Worm (Caenorhabditis elegans): ENCODE data around the gene srx-137.

DNA sequence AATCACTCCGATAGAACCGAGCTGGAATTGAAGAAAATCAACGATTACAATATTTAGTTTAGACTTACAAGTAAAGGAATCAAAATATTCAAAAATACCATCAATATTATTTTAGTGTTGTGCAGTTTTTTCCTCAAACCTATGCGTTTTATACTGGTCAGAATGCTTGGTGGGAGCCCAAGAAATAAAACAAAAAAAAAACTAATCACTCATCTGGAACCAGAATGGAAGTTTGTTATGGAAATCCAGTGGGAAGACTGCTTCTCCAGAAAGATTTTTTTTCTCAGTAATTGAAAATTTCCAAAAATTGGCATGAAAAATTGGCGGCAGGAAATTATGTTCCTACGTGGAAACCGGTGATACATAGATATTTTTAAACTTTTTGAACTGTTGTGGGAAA, 6.2 kb upstream of the srx-137 start, which contains the start of gene srx-134:
- TF ChIP-seq ceh-82 (tag; optimal IDR thresholded peaks at IDR 0.05) (no peak), fos-1 (tag; optimal IDR thresholded peaks at IDR 0.05) (no peak), nhr-237 (tag; optimal IDR thresholded peaks at IDR 0.05) (no peak), ztf-11 (tag; optimal IDR thresholded peaks at IDR 0.05) (no peak), unc-39 (tag; optimal IDR thresholded peaks at IDR 0.05) (no peak), zag-1 (tag; optimal IDR thresholded peaks at IDR 0.05) (no peak), nhr-10 (tag; optimal IDR thresholded peaks at IDR 0.05) (no peak), lin-13 (GFP tag; optimal IDR thresholded peaks at IDR 0.05) (no peak), sma-9 (GFP tag; optimal IDR thresholded peaks at IDR 0.05) (no peak), sma-9 (tag; optimal IDR thresholded peaks at IDR 0.05) (no peak), crh-2 (tag; optimal IDR thresholded peaks at IDR 0.05) (no peak)
